Worm (Caenorhabditis elegans) whole organism, L2 larva: ENCODE results near the gene F19G12.4.

Experiments used
- C34F6.9 ChIP-seq: fragments of 150-350 bp; optimal IDR thresholded peaks from 2 replicates; lab custom pipeline; 2014; ENCODE audit warnings: missing biosample characterization, missing genetic modification characterization
- F13H6.1 ChIP-seq: sonication (generic microtip); optimal IDR thresholded peaks from 2 replicates; lab custom pipeline; 2016; ENCODE audit warnings: missing genetic modification characterization, missing compliant biosample characterization
- R02D3.7 ChIP-seq: fragments of 150-350 bp; optimal IDR thresholded peaks from 2 replicates; lab custom pipeline; 2014; ENCODE audit warnings: missing biosample characterization, missing genetic modification characterization
- Y55F3AM.14 ChIP-seq: fragments of 200-800 bp; sonication (Bioruptor generic); optimal IDR thresholded peaks from 2 replicates; lab custom pipeline; 2018; ENCODE audit warnings: mild to moderate bottlenecking, missing genetic modification characterization, missing compliant biosample characterization
- ama-1 ChIP-seq: fragments of 150-350 bp; optimal IDR thresholded peaks from 2 replicates; lab custom pipeline; 2018; ENCODE audit warnings: inconsistent platforms
- blmp-1 ChIP-seq: sonication (generic microtip); optimal IDR thresholded peaks from 2 replicates; lab custom pipeline; 2017; ENCODE audit warnings: missing genetic modification characterization, mild to moderate bottlenecking, missing compliant biosample characterization, antibody characterized with exemption, moderate library complexity; ENCODE audit not compliant: insufficient read depth
- ceh-16 ChIP-seq: fragments of 150-350 bp; optimal IDR thresholded peaks from 2 replicates; lab custom pipeline; 2014; ENCODE audit warnings: missing biosample characterization, missing genetic modification characterization
- crh-2 ChIP-seq: sonication (generic microtip); optimal IDR thresholded peaks from 2 replicates; lab custom pipeline; 2017; ENCODE audit warnings: missing biosample characterization, missing genetic modification characterization
- dmd-4 ChIP-seq: sonication (generic microtip); optimal IDR thresholded peaks from 2 replicates; lab custom pipeline; 2017; ENCODE audit warnings: missing biosample characterization, missing genetic modification characterization
- egl-27 ChIP-seq: sonication (generic microtip); optimal IDR thresholded peaks from 3 replicates; lab custom pipeline; 2017; ENCODE audit warnings: missing biosample characterization, missing genetic modification reagents, missing genetic modification characterization
- elt-1 ChIP-seq: fragments of 150-350 bp; optimal IDR thresholded peaks from 2 replicates; lab custom pipeline; 2014; ENCODE audit warnings: missing biosample characterization, missing genetic modification characterization
- elt-3 ChIP-seq: sonication (generic microtip); optimal IDR thresholded peaks from 2 replicates; lab custom pipeline; 2017; ENCODE audit warnings: missing biosample characterization, missing genetic modification characterization
- fos-1 ChIP-seq: fragments of 150-350 bp; optimal IDR thresholded peaks from 2 replicates; lab custom pipeline; 2014; ENCODE audit warnings: missing biosample characterization, missing genetic modification characterization
- gmeb-1 ChIP-seq: fragments of 150-350 bp; optimal IDR thresholded peaks from 2 replicates; lab custom pipeline; 2014; ENCODE audit warnings: missing biosample characterization, missing genetic modification characterization
- lin-11 ChIP-seq: fragments of 150-350 bp; sonication (generic microtip); optimal IDR thresholded peaks from 2 replicates; lab custom pipeline; 2014; ENCODE audit warnings: missing biosample characterization, missing genetic modification characterization, inconsistent platforms, mixed read lengths
- lin-13 ChIP-seq: fragments of 150-350 bp; optimal IDR thresholded peaks from 2 replicates; lab custom pipeline; 2014; ENCODE audit warnings: missing biosample characterization, missing genetic modification reagents, missing genetic modification characterization
- lin-39 ChIP-seq: fragments of 150-350 bp; optimal IDR thresholded peaks from 2 replicates; lab custom pipeline; 2014; ENCODE audit warnings: missing biosample characterization, missing genetic modification reagents, missing genetic modification characterization
- lsy-2 ChIP-seq, 2 experiments: fragments of 150-350 bp in 1 of 2; sonication (generic microtip) in 1 of 2; optimal IDR thresholded peaks; 2 replicates each; lab custom pipeline; 2014 to 2017; ENCODE audit warnings: missing biosample characterization in 2 of 2, missing genetic modification characterization in 2 of 2
- mab-5 ChIP-seq: fragments of 150-350 bp; optimal IDR thresholded peaks from 2 replicates; lab custom pipeline; 2014; ENCODE audit warnings: missing biosample characterization, missing genetic modification characterization
- mbf-1 ChIP-seq: sonication (generic microtip); optimal IDR thresholded peaks from 2 replicates; lab custom pipeline; 2017; ENCODE audit warnings: missing biosample characterization, missing genetic modification characterization
- mdl-1 ChIP-seq, 2 experiments: fragments of 150-350 bp in 1 of 2; sonication (generic microtip) in 1 of 2; optimal IDR thresholded peaks; 2 replicates each; lab custom pipeline; 2017; ENCODE audit warnings: missing biosample characterization in 2 of 2, missing genetic modification characterization in 2 of 2
- nhr-10 ChIP-seq: sonication (generic microtip); optimal IDR thresholded peaks from 2 replicates; lab custom pipeline; 2017; ENCODE audit warnings: missing biosample characterization, missing genetic modification characterization
- nhr-12 ChIP-seq: fragments of 150-350 bp; optimal IDR thresholded peaks from 2 replicates; lab custom pipeline; 2014; ENCODE audit warnings: missing biosample characterization, missing genetic modification characterization
- nhr-129 ChIP-seq: fragments of 150-350 bp; optimal IDR thresholded peaks from 2 replicates; lab custom pipeline; 2014; ENCODE audit warnings: missing biosample characterization, missing genetic modification characterization
- nhr-23 ChIP-seq: fragments of 150-350 bp; optimal IDR thresholded peaks from 2 replicates; lab custom pipeline; 2014; ENCODE audit warnings: missing biosample characterization, missing genetic modification reagents, missing genetic modification characterization
- nhr-25 ChIP-seq: fragments of 150-350 bp; sonication (generic microtip); optimal IDR thresholded peaks from 3 replicates; lab custom pipeline; 2014; ENCODE audit warnings: missing biosample characterization, missing genetic modification characterization
- nhr-6 ChIP-seq: fragments of 150-350 bp; optimal IDR thresholded peaks from 2 replicates; lab custom pipeline; 2014; ENCODE audit warnings: missing biosample characterization, missing genetic modification characterization
- nhr-77 ChIP-seq: fragments of 150-350 bp; optimal IDR thresholded peaks from 2 replicates; lab custom pipeline; 2014; ENCODE audit warnings: missing biosample characterization, missing genetic modification characterization
- peb-1 ChIP-seq: fragments of 150-350 bp; optimal IDR thresholded peaks from 2 replicates; lab custom pipeline; 2014; ENCODE audit warnings: missing biosample characterization, missing genetic modification characterization
- sem-4 ChIP-seq: fragments of 150-350 bp; optimal IDR thresholded peaks from 2 replicates; lab custom pipeline; 2014; ENCODE audit warnings: missing biosample characterization, missing genetic modification reagents, missing genetic modification characterization
- skn-1 ChIP-seq: sonication (generic microtip); optimal IDR thresholded peaks from 2 replicates; lab custom pipeline; 2017; ENCODE audit warnings: missing biosample characterization, missing genetic modification characterization
- sma-3 ChIP-seq: sonication (generic microtip); optimal IDR thresholded peaks from 2 replicates; lab custom pipeline; 2016; ENCODE audit warnings: missing genetic modification reagents, missing genetic modification characterization, missing compliant biosample characterization
- sma-9 ChIP-seq, 2 experiments: fragments of 150-350 bp in 1 of 2; sonication (generic microtip) in 1 of 2; optimal IDR thresholded peaks; 2 replicates each; lab custom pipeline; 2014 to 2016; ENCODE audit warnings: missing genetic modification characterization in 2 of 2, mild to moderate bottlenecking in 1 of 2, missing biosample characterization in 1 of 2, missing compliant biosample characterization in 1 of 2, missing genetic modification reagents in 1 of 2, moderate library complexity in 1 of 2
- snpc-4 ChIP-seq: fragments of 150-350 bp; optimal IDR thresholded peaks from 2 replicates; lab custom pipeline; 2014; ENCODE audit warnings: missing biosample characterization, missing genetic modification characterization
- unc-39 ChIP-seq: fragments of 150-350 bp; optimal IDR thresholded peaks from 2 replicates; lab custom pipeline; 2014; ENCODE audit warnings: missing biosample characterization, missing genetic modification characterization
- unc-55 ChIP-seq: fragments of 150-350 bp; sonication (generic microtip); optimal IDR thresholded peaks from 3 replicates; lab custom pipeline; 2014; ENCODE audit warnings: missing biosample characterization, missing genetic modification reagents, missing genetic modification characterization
- zag-1 ChIP-seq: fragments of 150-350 bp; optimal IDR thresholded peaks from 2 replicates; lab custom pipeline; 2014; ENCODE audit warnings: missing biosample characterization, missing genetic modification characterization
- ztf-1 ChIP-seq: fragments of 200-800 bp; sonication (Bioruptor generic); conservative IDR thresholded peaks from 2 replicates; pipeline ENCODE4 v1.3.6; 2022; ENCODE audit warnings: missing genetic modification characterization, missing compliant biosample characterization
- ztf-4 ChIP-seq: fragments of 150-350 bp; optimal IDR thresholded peaks from 2 replicates; lab custom pipeline; 2014; ENCODE audit warnings: missing biosample characterization, missing genetic modification characterization

F19G12.4 gene

ce11 chrX:1451240-1451639, 34.1 kb downstream of the F19G12.4 start:
- TF ChIP-seq snpc-4 (no peak), elt-3 (tag; lab: Kevin White, UChicago) (no peak), fos-1 (tag; lab: Kevin White, UChicago) (no peak), nhr-12 (tag; lab: Kevin White, UChicago) (no peak), F13H6.1 (tag; lab: Kevin White, UChicago) (no peak), sem-4 (tag; lab: Kevin White, UChicago) (no peak), lin-13 (GFP tag; lab: Kevin White, UChicago) (no peak), lsy-2 (tag; optimal IDR thresholded peaks at IDR 0.05; lab: Kevin White, UChicago) (no peak), mab-5 (tag; lab: Kevin White, UChicago) (no peak), nhr-10 (tag; lab: Kevin White, UChicago) (no peak), nhr-77 (tag; lab: Kevin White, UChicago) (no peak), sma-3 (no peak), ama-1 (lab: Kevin White, UChicago) (no peak)

- TF ChIP-seq nhr-25 (tag; lab: Kevin White, UChicago) (no peak), F13H6.1 (tag; lab: Kevin White, UChicago) (peak; percentile 20), ama-1 (lab: Kevin White, UChicago) (peak; percentile 83), ztf-4 (peak; percentile 32)
Measured at ce11 chrX:1451816-1452602, 34.9 kb downstream of the F19G12.4 start.

- TF ChIP-seq nhr-23 (tag; lab: Kevin White, UChicago) (no peak), zag-1 (tag; lab: Kevin White, UChicago) (no peak), sem-4 (tag; lab: Kevin White, UChicago) (no peak), unc-39 (tag; lab: Kevin White, UChicago) (no peak), crh-2 (no peak), egl-27 (tag; lab: Kevin White, UChicago) (peak; percentile 33), nhr-77 (tag; lab: Kevin White, UChicago) (no peak), elt-3 (tag; lab: Kevin White, UChicago) (no peak), blmp-1 (peak; percentile 63), nhr-10 (tag; lab: Kevin White, UChicago) (no peak), ztf-1 (GFP tag; lab: Robert Waterston, UW) (no peak), dmd-4 (no peak), ztf-4 (no peak), nhr-12 (tag; lab: Kevin White, UChicago) (no peak), snpc-4 (no peak), lin-39 (tag; lab: Kevin White, UChicago) (no peak), Y55F3AM.14 (no peak), sma-9 (GFP tag; optimal IDR thresholded peaks at IDR 0.05; lab: Kevin White, UChicago) (peak; percentile 85), sma-9 (tag; optimal IDR thresholded peaks at IDR 0.05; lab: Kevin White, UChicago) (no peak), elt-1 (tag; lab: Kevin White, UChicago) (no peak), C34F6.9 (tag; lab: Kevin White, UChicago) (no peak), lin-13 (GFP tag; lab: Kevin White, UChicago) (no peak), skn-1 (tag; lab: Kevin White, UChicago) (no peak), sma-3 (peak; percentile 23), unc-55 (GFP tag; lab: Kevin White, UChicago) (peak; percentile 36), nhr-6 (tag; lab: Kevin White, UChicago) (no peak), lsy-2 (tag; optimal IDR thresholded peaks at IDR 0.05; lab: Kevin White, UChicago) (peak in 1 of 2 experiments; percentile 7), nhr-129 (tag; lab: Kevin White, UChicago) (no peak), mdl-1 (tag; optimal IDR thresholded peaks at IDR 0.05; lab: Kevin White, UChicago) (no peak), fos-1 (tag; lab: Kevin White, UChicago) (peak; percentile 89), R02D3.7 (tag; lab: Kevin White, UChicago) (no peak), peb-1 (tag; lab: Kevin White, UChicago) (no peak), ceh-16 (tag; lab: Kevin White, UChicago) (no peak), gmeb-1 (tag; lab: Kevin White, UChicago) (no peak), F13H6.1 (tag; lab: Kevin White, UChicago) (peak; percentile 18), ama-1 (lab: Kevin White, UChicago) (peak; percentile 30), mbf-1 (tag; lab: Kevin White, UChicago) (no peak), lin-11 (tag; lab: Kevin White, UChicago) (no peak)
Measured at ce11 chrX:1453770-1454169, 36.7 kb downstream of the F19G12.4 start, which contains the start of gene cebp-1. cebp-1 (minus strand) TSS chrX:1453868.
